Fruit fly (Drosophila melanogaster) whole organism, prepupa: Measurements from ENCODE around the gene CG10962.

ENCODE experiments used
- Blimp-1 ChIP-seq: fragments of 200-800 bp; sonication (Bioruptor generic); optimal IDR thresholded peaks from 3 replicates; lab custom pipeline; 2017; ENCODE audit warnings: missing biosample characterization, missing genetic modification characterization, mild to moderate bottlenecking, moderate library complexity, missing genetic modification reagents
- CG10669 ChIP-seq: fragments of 200-800 bp; sonication (Bioruptor generic); optimal IDR thresholded peaks from 3 replicates; lab custom pipeline; 2018; ENCODE audit warnings: missing biosample characterization, mild to moderate bottlenecking, missing genetic modification characterization, moderate library complexity
- CG11294 ChIP-seq: fragments of 200-800 bp; sonication (Bioruptor generic); IDR thresholded peaks from 2 replicates; pipeline ENCODE4 v1.3.6; 2022; ENCODE audit warnings: missing biosample characterization, missing genetic modification characterization
- CG11762 ChIP-seq: fragments of 200-800 bp; sonication (Bioruptor generic); optimal IDR thresholded peaks from 3 replicates; lab custom pipeline; 2016; ENCODE audit warnings: missing biosample characterization, missing genetic modification characterization; ENCODE audit not compliant: insufficient read depth
- CG11902 ChIP-seq: fragments of 200-800 bp; sonication (Bioruptor generic); optimal IDR thresholded peaks from 3 replicates; lab custom pipeline; 2016; ENCODE audit warnings: missing biosample characterization, missing genetic modification characterization
- CG15336 ChIP-seq: fragments of 200-800 bp; sonication (Bioruptor generic); IDR thresholded peaks from 2 replicates; pipeline ENCODE4 v1.3.6; 2022; ENCODE audit warnings: missing biosample characterization, missing genetic modification characterization
- CG1621 ChIP-seq: fragments of 200-800 bp; sonication (Bioruptor generic); optimal IDR thresholded peaks from 3 replicates; lab custom pipeline; 2018; ENCODE audit warnings: missing biosample characterization, mild to moderate bottlenecking, missing genetic modification characterization
- CG3032 ChIP-seq: fragments of 200-800 bp; optimal IDR thresholded peaks from 2 replicates; lab custom pipeline; 2019; ENCODE audit warnings: missing biosample characterization, mild to moderate bottlenecking, missing genetic modification characterization, moderate library complexity
- CG31627 ChIP-seq: fragments of 200-800 bp; sonication (Bioruptor generic); optimal IDR thresholded peaks from 3 replicates; lab custom pipeline; 2016; ENCODE audit warnings: missing biosample characterization, missing genetic modification characterization
- CG32006 ChIP-seq: fragments of 200-800 bp; sonication (Bioruptor generic); optimal IDR thresholded peaks from 3 replicates; lab custom pipeline; 2017; ENCODE audit warnings: missing biosample characterization, mild to moderate bottlenecking, missing genetic modification characterization
- CG3919 ChIP-seq: fragments of 200-800 bp; sonication (Bioruptor generic); optimal IDR thresholded peaks from 3 replicates; lab custom pipeline; 2016; ENCODE audit warnings: missing biosample characterization, missing genetic modification characterization
- CG6163 ChIP-seq: fragments of 200-800 bp; sonication (Bioruptor generic); IDR thresholded peaks from 3 replicates; pipeline ENCODE4 v1.3.6; 2022; ENCODE audit warnings: missing biosample characterization, missing genetic modification characterization
- CG6792 ChIP-seq: fragments of 200-800 bp; sonication (Bioruptor generic); optimal IDR thresholded peaks from 3 replicates; lab custom pipeline; 2016; ENCODE audit warnings: missing biosample characterization, missing genetic modification characterization
- CG6854 ChIP-seq: fragments of 200-800 bp; sonication (Bioruptor generic); optimal IDR thresholded peaks from 2 replicates; lab custom pipeline; 2017; ENCODE audit warnings: missing biosample characterization, mild to moderate bottlenecking, missing genetic modification characterization
- CG7368 ChIP-seq: fragments of 200-800 bp; sonication (Bioruptor generic); optimal IDR thresholded peaks from 3 replicates; lab custom pipeline; 2016; ENCODE audit warnings: missing biosample characterization, missing genetic modification characterization
- CG8119 ChIP-seq: fragments of 200-800 bp; sonication (Bioruptor generic); IDR thresholded peaks from 3 replicates; pipeline ENCODE4 v1.3.6; 2022; ENCODE audit warnings: missing biosample characterization, missing genetic modification characterization
- Eip75B ChIP-seq: fragments of 200-800 bp; sonication (Bioruptor generic); optimal IDR thresholded peaks from 3 replicates; lab custom pipeline; 2016; ENCODE audit warnings: missing biosample characterization, missing genetic modification characterization
- Eip78C ChIP-seq: fragments of 200-800 bp; sonication (Bioruptor generic); peaks from one replicate; lab custom pipeline; 2016; ENCODE audit warnings: missing biosample characterization, missing genetic modification characterization
- Eip93F ChIP-seq: fragments of 200-800 bp; sonication (Bioruptor generic); optimal IDR thresholded peaks from 2 replicates; lab custom pipeline; 2016; ENCODE audit warnings: missing biosample characterization, mild to moderate bottlenecking, missing genetic modification characterization
- Hr39 ChIP-seq: fragments of 200-800 bp; sonication (Bioruptor generic); optimal IDR thresholded peaks from 2 replicates; lab custom pipeline; 2016; ENCODE audit warnings: missing biosample characterization, missing genetic modification characterization
- Hr4 ChIP-seq: fragments of 200-800 bp; sonication (Bioruptor generic); optimal IDR thresholded peaks from 3 replicates; lab custom pipeline; 2016; ENCODE audit warnings: missing biosample characterization, missing genetic modification characterization
- Lpt ChIP-seq: fragments of 200-800 bp; sonication (Bioruptor generic); optimal IDR thresholded peaks from 3 replicates; lab custom pipeline; 2016; ENCODE audit warnings: missing biosample characterization, missing genetic modification characterization
- Met ChIP-seq: fragments of 200-800 bp; sonication (Bioruptor generic); optimal IDR thresholded peaks from 3 replicates; lab custom pipeline; 2016; ENCODE audit warnings: missing biosample characterization, missing genetic modification characterization
- OdsH ChIP-seq: fragments of 200-800 bp; sonication (Bioruptor generic); optimal IDR thresholded peaks from 3 replicates; lab custom pipeline; 2016; ENCODE audit warnings: missing biosample characterization, missing genetic modification characterization
- Smox ChIP-seq: fragments of 200-800 bp; sonication (Bioruptor generic); optimal IDR thresholded peaks from 3 replicates; lab custom pipeline; 2016; ENCODE audit warnings: missing biosample characterization, missing genetic modification characterization
- Sox15 ChIP-seq: fragments of 200-800 bp; sonication (Bioruptor generic); optimal IDR thresholded peaks from 3 replicates; lab custom pipeline; 2016; ENCODE audit warnings: missing biosample characterization, missing genetic modification characterization
- achi ChIP-seq: fragments of 200-800 bp; sonication (Bioruptor generic); optimal IDR thresholded peaks from 3 replicates; lab custom pipeline; 2016; ENCODE audit warnings: missing biosample characterization, missing genetic modification characterization
- acj6 ChIP-seq: fragments of 200-800 bp; sonication (Bioruptor generic); optimal IDR thresholded peaks from 3 replicates; lab custom pipeline; 2016; ENCODE audit warnings: missing biosample characterization, missing genetic modification characterization
- cyc ChIP-seq: fragments of 200-800 bp; sonication (Bioruptor generic); optimal IDR thresholded peaks from 3 replicates; lab custom pipeline; 2016; ENCODE audit warnings: missing biosample characterization, missing genetic modification characterization
- eg ChIP-seq: fragments of 200-800 bp; sonication (Bioruptor generic); IDR thresholded peaks from 3 replicates; pipeline ENCODE4 v1.3.6; 2022; ENCODE audit warnings: missing biosample characterization, missing genetic modification characterization
- esn ChIP-seq: fragments of 200-800 bp; sonication (Bioruptor generic); optimal IDR thresholded peaks from 2 replicates; lab custom pipeline; 2016; ENCODE audit warnings: missing biosample characterization, mild to moderate bottlenecking, missing genetic modification characterization, moderate library complexity
- fd59A ChIP-seq: fragments of 200-800 bp; sonication (Bioruptor generic); optimal IDR thresholded peaks from 2 replicates; lab custom pipeline; 2017; ENCODE audit warnings: missing biosample characterization, mild to moderate bottlenecking, missing genetic modification characterization, missing genetic modification reagents
- fkh ChIP-seq: fragments of 200-800 bp; sonication (Bioruptor generic); optimal IDR thresholded peaks from 3 replicates; lab custom pipeline; 2017; ENCODE audit warnings: missing biosample characterization, mild to moderate bottlenecking, missing genetic modification characterization, moderate library complexity
- lz ChIP-seq: fragments of 200-800 bp; sonication (Bioruptor generic); optimal IDR thresholded peaks from 3 replicates; lab custom pipeline; 2016; ENCODE audit warnings: missing biosample characterization, missing genetic modification characterization
- net ChIP-seq: fragments of 200-800 bp; sonication (Bioruptor generic); optimal IDR thresholded peaks from 3 replicates; lab custom pipeline; 2016; ENCODE audit warnings: missing biosample characterization, missing genetic modification characterization
- pdm3 ChIP-seq: fragments of 200-800 bp; sonication (Bioruptor generic); optimal IDR thresholded peaks from 3 replicates; lab custom pipeline; 2016; ENCODE audit warnings: missing biosample characterization, missing genetic modification characterization
- spab ChIP-seq: fragments of 200-800 bp; sonication (Bioruptor generic); optimal IDR thresholded peaks from 2 replicates; lab custom pipeline; 2017; ENCODE audit warnings: missing biosample characterization, mild to moderate bottlenecking, missing genetic modification characterization, missing genetic modification reagents
- svp ChIP-seq: fragments of 200-800 bp; sonication (Bioruptor generic); peaks from one replicate; lab custom pipeline; 2016; ENCODE audit warnings: missing biosample characterization, missing genetic modification characterization
- topi ChIP-seq: fragments of 200-800 bp; sonication (Bioruptor generic); optimal IDR thresholded peaks from 3 replicates; lab custom pipeline; 2016; ENCODE audit warnings: missing biosample characterization, missing genetic modification characterization

CG10962 gene

DNA sequence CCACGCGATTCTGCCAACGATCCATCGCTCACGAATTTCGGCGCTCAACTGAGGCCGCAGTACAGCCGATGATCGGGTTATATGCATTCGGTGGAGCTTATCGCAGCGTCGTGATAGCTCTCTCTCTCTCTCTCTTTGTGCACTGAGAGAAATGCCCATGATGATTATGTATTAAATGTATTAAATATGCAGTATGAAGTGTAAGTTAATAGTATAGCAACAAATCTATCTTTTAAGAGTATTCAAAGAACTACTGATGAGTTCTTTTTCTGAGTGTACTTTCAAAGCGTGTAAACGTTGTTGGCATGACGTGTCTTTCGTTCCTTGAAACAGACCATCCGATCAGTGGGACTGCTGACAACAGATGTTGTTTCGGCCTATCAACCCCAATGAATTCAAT is at the start of gene CG10962 (continued):
- TF ChIP-seq net (GFP tag; lab: Kevin White, UChicago) (peak; percentile 71), achi (peak; percentile 67), CG6854 (GFP tag; lab: Kevin White, UChicago) (peak; percentile 45), CG15336 (GFP tag; lab: Robert Waterston, UW) (peak; percentile 70), CG1621 (peak; percentile 60), fd59A (GFP tag; lab: Kevin White, UChicago) (peak; percentile 53), CG11762 (GFP tag; lab: Kevin White, UChicago) (peak; percentile 53), CG11294 (peak; percentile 57)

dm6 chrX:9020092-9020491 is 46.0 kb upstream of the CG10962 start:
- TF ChIP-seq Eip75B (GFP tag; lab: Kevin White, UChicago) (no peak), CG11762 (GFP tag; lab: Kevin White, UChicago) (no peak)

dm6 chrX:9013339-9013939 is 39.4 kb upstream of the CG10962 start:
- TF ChIP-seq CG11902 (GFP tag; lab: Kevin White, UChicago) (no peak), CG8119 (GFP tag; lab: Robert Waterston, UW) (no peak), CG7368 (GFP tag; lab: Kevin White, UChicago) (no peak), cyc (GFP tag; lab: Kevin White, UChicago) (no peak), CG6163 (GFP tag; lab: Robert Waterston, UW) (peak; percentile 31; the same call in 2 of the 3 replicates), lz (GFP tag; lab: Kevin White, UChicago) (no peak), spab (GFP tag; lab: Kevin White, UChicago) (no peak), CG3919 (GFP tag; lab: Kevin White, UChicago) (peak; percentile 23), Hr39 (GFP tag; lab: Kevin White, UChicago) (no peak), Smox (GFP tag; lab: Kevin White, UChicago) (no peak), eg (0 out of 3 replicates have a peak, but pooled peaks have one; percentile 18), Eip78C (peak; percentile 65), svp (GFP tag; lab: Kevin White, UChicago) (peak; percentile 67), pdm3 (no peak), Eip93F (GFP tag; lab: Kevin White, UChicago) (no peak), CG31627 (no peak), topi (GFP tag; lab: Kevin White, UChicago) (no peak), CG32006 (GFP tag; lab: Kevin White, UChicago) (no peak), Sox15 (GFP tag; lab: Kevin White, UChicago) (no peak), CG6854 (GFP tag; lab: Kevin White, UChicago) (no peak), Hr4 (GFP tag; lab: Kevin White, UChicago) (no peak), Lpt (GFP tag; lab: Kevin White, UChicago) (no peak)
- TF ChIP-seq, all 60 proteins: peak for 5

DNA sequence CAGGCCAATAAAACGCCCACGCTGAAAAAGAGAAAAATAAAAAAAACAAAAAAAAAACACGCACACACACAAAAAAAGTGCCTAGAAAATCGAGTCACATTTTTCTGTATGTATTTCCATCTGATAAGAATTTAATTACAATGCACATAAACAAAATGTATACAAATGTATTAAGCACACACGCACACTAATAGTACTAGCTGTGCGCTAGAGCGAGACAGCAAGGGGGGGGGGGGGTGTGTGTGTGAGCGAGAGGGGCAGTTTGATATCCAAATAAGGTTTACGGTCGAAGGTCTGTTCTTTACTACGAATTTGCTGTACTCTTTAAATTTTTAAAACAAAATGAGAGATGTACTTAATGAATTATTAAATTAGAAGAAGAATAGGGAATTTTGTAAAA is 38.7 kb upstream of the CG10962 start:
- TF ChIP-seq Lpt (GFP tag; lab: Kevin White, UChicago) (no peak), fkh (GFP tag; lab: Kevin White, UChicago) (peak; percentile 80)

DNA sequence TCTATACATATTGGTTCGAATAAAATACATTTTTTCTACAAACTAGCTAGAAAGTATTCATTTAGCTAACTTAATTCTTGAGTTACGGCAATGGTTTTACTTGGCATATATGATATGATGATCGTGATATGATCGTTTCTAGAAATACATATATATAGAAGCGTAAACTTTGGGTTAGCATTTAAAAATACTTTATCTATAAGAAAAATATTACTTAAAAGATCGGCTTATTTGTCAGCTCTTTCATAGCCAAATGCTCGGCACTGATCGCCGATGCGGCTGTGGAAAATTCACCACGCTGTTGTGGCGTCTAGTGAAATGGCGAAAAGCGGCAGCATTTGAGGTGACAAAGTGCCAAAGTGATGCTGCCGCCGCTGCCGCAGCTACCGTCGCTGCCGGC is 33.2 kb upstream of the CG10962 start:
- TF ChIP-seq svp (GFP tag; lab: Kevin White, UChicago) (peak; percentile 50), Eip78C (peak; percentile 58), Hr4 (GFP tag; lab: Kevin White, UChicago) (peak; percentile 4), Met (GFP tag; lab: Kevin White, UChicago) (no peak)
- TF ChIP-seq, all 60 proteins: peak for 3

- TF ChIP-seq OdsH (GFP tag; lab: Kevin White, UChicago) (peak; percentile 57), CG31627 (peak; percentile 3), acj6 (GFP tag; lab: Kevin White, UChicago) (peak; percentile 23), CG15336 (GFP tag; lab: Robert Waterston, UW) (peak; percentile 57), CG6792 (no peak), CG1621 (peak; percentile 12), spab (GFP tag; lab: Kevin White, UChicago) (no peak), esn (peak; percentile 42), CG3032 (peak; percentile 42), Eip75B (GFP tag; lab: Kevin White, UChicago) (peak; percentile 4), Eip78C (peak; percentile 82), CG10669 (GFP tag; lab: Kevin White, UChicago) (peak; percentile 53), CG6854 (GFP tag; lab: Kevin White, UChicago) (no peak), Blimp-1 (GFP tag; lab: Kevin White, UChicago) (no peak), fkh (GFP tag; lab: Kevin White, UChicago) (no peak), CG6163 (GFP tag; lab: Robert Waterston, UW) (peak; percentile 70), CG11762 (GFP tag; lab: Kevin White, UChicago) (no peak), Smox (GFP tag; lab: Kevin White, UChicago) (peak; percentile 29), Lpt (GFP tag; lab: Kevin White, UChicago) (no peak), CG3919 (GFP tag; lab: Kevin White, UChicago) (peak; percentile 22), CG11294 (no peak), Hr39 (GFP tag; lab: Kevin White, UChicago) (peak; percentile 34)
These were observed 30.3 kb upstream of the CG10962 start for dm6 chrX:9004333-9004732.
